Worm (Caenorhabditis elegans) whole organism, L4 larva: ENCODE results near the gene C34B4.5.

Experiments used
- F10B5.3 ChIP-seq: sonication (generic microtip); optimal IDR thresholded peaks from 2 replicates; lab custom pipeline; 2016; ENCODE audit warnings: mild to moderate bottlenecking, missing genetic modification characterization, missing compliant biosample characterization
- F26F4.8 ChIP-seq: fragments of 200-800 bp; sonication (Bioruptor generic); conservative IDR thresholded peaks from 2 replicates; pipeline ENCODE4 v1.3.6; 2022; ENCODE audit warnings: missing genetic modification characterization, missing compliant biosample characterization
- F37D6.2 ChIP-seq: sonication (generic microtip); optimal IDR thresholded peaks from 2 replicates; lab custom pipeline; 2016; ENCODE audit warnings: mild to moderate bottlenecking, missing genetic modification characterization, missing compliant biosample characterization
- F44E2.7 ChIP-seq: fragments of 200-800 bp; sonication (Bioruptor generic); IDR thresholded peaks from 2 replicates; pipeline ENCODE4 v2.1.2; 2022; ENCODE audit warnings: missing genetic modification characterization, missing compliant biosample characterization
- R02D3.7 ChIP-seq: fragments of 150-350 bp; sonication (generic microtip); optimal IDR thresholded peaks from 3 replicates; lab custom pipeline; 2014; ENCODE audit warnings: missing biosample characterization, missing genetic modification characterization
- T20F7.1 ChIP-seq: fragments of 200-800 bp; sonication (Bioruptor generic); optimal IDR thresholded peaks from 2 replicates; lab custom pipeline; 2018; ENCODE audit warnings: mild to moderate bottlenecking, missing genetic modification characterization, missing compliant biosample characterization
- Y48G9A.11 ChIP-seq: fragments of 200-800 bp; sonication (Bioruptor generic); IDR thresholded peaks from 2 replicates; pipeline ENCODE4 v1.3.6; 2022; ENCODE audit warnings: missing genetic modification reagents, missing genetic modification characterization, missing compliant biosample characterization
- arid-1 ChIP-seq: fragments of 200-800 bp; sonication (Bioruptor generic); conservative IDR thresholded peaks from 2 replicates; pipeline ENCODE4 v1.3.6; 2022; ENCODE audit warnings: missing genetic modification reagents, missing genetic modification characterization, missing compliant biosample characterization
- attf-4 ChIP-seq: sonication (generic microtip); optimal IDR thresholded peaks from 3 replicates; lab custom pipeline; 2017; ENCODE audit warnings: missing biosample characterization, missing genetic modification characterization
- ces-1 ChIP-seq: fragments of 150-350 bp; sonication (generic microtip); optimal IDR thresholded peaks from 4 replicates; lab custom pipeline; 2014; ENCODE audit warnings: missing biosample characterization, missing genetic modification reagents, missing genetic modification characterization
- cey-2 ChIP-seq: sonication (generic microtip); optimal IDR thresholded peaks from 3 replicates; lab custom pipeline; 2017; ENCODE audit warnings: missing genetic modification characterization, mild to moderate bottlenecking, missing compliant biosample characterization, antibody characterized with exemption, borderline replicate concordance; ENCODE audit not compliant: insufficient read depth
- daf-16 ChIP-seq, 3 experiments: sonication (generic microtip); optimal IDR thresholded peaks; 2 replicates each; lab custom pipeline; 2016 to 2017; ENCODE audit warnings: missing genetic modification characterization in 3 of 3, missing genetic modification reagents in 3 of 3, mild to moderate bottlenecking in 2 of 3, missing compliant biosample characterization in 2 of 3, missing biosample characterization in 1 of 3, moderate library complexity in 1 of 3
- daf-8 ChIP-seq: fragments of 200-800 bp; sonication (Bioruptor generic); IDR thresholded peaks from 2 replicates; pipeline ENCODE4 v1.3.6; 2022; ENCODE audit warnings: missing genetic modification characterization, missing compliant biosample characterization
- dmd-6 ChIP-seq: fragments of 200-800 bp; sonication (Bioruptor generic); IDR thresholded peaks from 2 replicates; pipeline ENCODE4 v1.3.6; 2022; ENCODE audit warnings: missing genetic modification reagents, missing genetic modification characterization, missing compliant biosample characterization
- duxl-1 ChIP-seq: sonication (generic microtip); optimal IDR thresholded peaks from 2 replicates; lab custom pipeline; 2016; ENCODE audit warnings: mild to moderate bottlenecking, missing genetic modification characterization, moderate library complexity, missing compliant biosample characterization; ENCODE audit not compliant: poor library complexity
- hif-1 ChIP-seq, 2 experiments: sonication (generic microtip); optimal IDR thresholded peaks; 2 replicates each; lab custom pipeline; 2016 to 2017; ENCODE audit warnings: missing compliant biosample characterization in 2 of 2, missing genetic modification characterization in 2 of 2, missing genetic modification reagents in 2 of 2, missing genotype in 2 of 2, mild to moderate bottlenecking in 1 of 2
- hlh-11 ChIP-seq: fragments of 200-800 bp; sonication (Bioruptor generic); optimal IDR thresholded peaks from 2 replicates; lab custom pipeline; 2018; ENCODE audit warnings: mild to moderate bottlenecking, missing genetic modification characterization, missing compliant biosample characterization
- hmg-1.1 ChIP-seq: fragments of 200-800 bp; sonication (Bioruptor generic); IDR thresholded peaks from 2 replicates; pipeline ENCODE4 v1.3.6; 2022; ENCODE audit warnings: missing genetic modification reagents, missing genetic modification characterization, missing compliant biosample characterization
- jun-1 ChIP-seq: fragments of 150-350 bp; optimal IDR thresholded peaks from 2 replicates; lab custom pipeline; 2014; ENCODE audit warnings: missing biosample characterization, missing genetic modification reagents, missing genetic modification characterization
- lim-7 ChIP-seq: fragments of 200-800 bp; sonication (Bioruptor generic); IDR thresholded peaks from 2 replicates; pipeline ENCODE4 v1.3.6; 2022; ENCODE audit warnings: missing genetic modification characterization, missing compliant biosample characterization
- lin-1 ChIP-seq: fragments of 200-800 bp; sonication (Bioruptor generic); IDR thresholded peaks from 2 replicates; pipeline ENCODE4 v1.3.6; 2022; ENCODE audit warnings: missing genetic modification reagents, missing genetic modification characterization, missing compliant biosample characterization
- lin-15B ChIP-seq: fragments of 150-350 bp; sonication (generic microtip); optimal IDR thresholded peaks from 3 replicates; lab custom pipeline; 2014; ENCODE audit warnings: missing biosample characterization, missing genetic modification characterization
- lin-29 ChIP-seq: fragments of 200-800 bp; sonication (Bioruptor generic); IDR thresholded peaks from 2 replicates; pipeline ENCODE4 v1.3.6; 2022; ENCODE audit warnings: missing genetic modification reagents, missing genetic modification characterization, missing compliant biosample characterization
- lir-3 ChIP-seq: sonication (generic microtip); optimal IDR thresholded peaks from 2 replicates; lab custom pipeline; 2016; ENCODE audit warnings: mild to moderate bottlenecking, missing genetic modification characterization, missing compliant biosample characterization
- lsy-2 ChIP-seq, 2 experiments: fragments of 150-350 bp in 1 of 2; sonication (generic microtip) in 1 of 2; optimal IDR thresholded peaks; 2 replicates each; lab custom pipeline; 2014 to 2017; ENCODE audit warnings: missing biosample characterization in 2 of 2, missing genetic modification characterization in 2 of 2
- madf-9 ChIP-seq: fragments of 200-800 bp; sonication (Bioruptor generic); conservative IDR thresholded peaks from 2 replicates; pipeline ENCODE4 v1.3.6; 2022; ENCODE audit warnings: missing genetic modification reagents, missing genetic modification characterization, missing compliant biosample characterization
- mdt-29 ChIP-seq: fragments of 200-800 bp; sonication (Bioruptor generic); IDR thresholded peaks from 2 replicates; pipeline ENCODE4 v1.3.6; 2022; ENCODE audit warnings: missing genetic modification reagents, missing genetic modification characterization, missing compliant biosample characterization
- mep-1 ChIP-seq: fragments of 150-350 bp; sonication (generic microtip); optimal IDR thresholded peaks from 3 replicates; lab custom pipeline; 2014; ENCODE audit warnings: missing biosample characterization, missing genetic modification characterization
- mxl-2 ChIP-seq: fragments of 200-800 bp; sonication (Bioruptor generic); conservative IDR thresholded peaks from 2 replicates; pipeline ENCODE4 v1.3.6; 2022; ENCODE audit warnings: missing genetic modification reagents, missing genetic modification characterization, missing compliant biosample characterization
- mxl-3 ChIP-seq: fragments of 200-800 bp; sonication (Bioruptor generic); optimal IDR thresholded peaks from 2 replicates; lab custom pipeline; 2018; ENCODE audit warnings: mild to moderate bottlenecking, missing genetic modification characterization, missing compliant biosample characterization
- nhr-10 ChIP-seq: fragments of 150-350 bp; optimal IDR thresholded peaks from 2 replicates; lab custom pipeline; 2014; ENCODE audit warnings: missing biosample characterization, missing genetic modification characterization
- nhr-11 ChIP-seq: fragments of 150-350 bp; optimal IDR thresholded peaks from 2 replicates; lab custom pipeline; 2014; ENCODE audit warnings: missing biosample characterization, missing genetic modification characterization
- nhr-111 ChIP-seq: fragments of 200-800 bp; sonication (Bioruptor generic); optimal IDR thresholded peaks from 2 replicates; lab custom pipeline; 2018; ENCODE audit warnings: mild to moderate bottlenecking, missing genetic modification characterization, missing compliant biosample characterization
- nhr-25 ChIP-seq: sonication (generic microtip); optimal IDR thresholded peaks from 2 replicates; lab custom pipeline; 2017; ENCODE audit warnings: missing genetic modification characterization, mild to moderate bottlenecking, missing compliant biosample characterization, antibody characterized with exemption, moderate library complexity, borderline replicate concordance; ENCODE audit not compliant: insufficient read depth
- nhr-42 ChIP-seq: fragments of 200-800 bp; sonication (Bioruptor generic); IDR thresholded peaks from 2 replicates; pipeline ENCODE4 v1.3.6; 2022; ENCODE audit warnings: missing genetic modification characterization, missing compliant biosample characterization
- php-3 ChIP-seq: fragments of 200-800 bp; sonication (Bioruptor generic); IDR thresholded peaks from 2 replicates; pipeline ENCODE4 v1.3.6; 2022; ENCODE audit warnings: missing genetic modification reagents, missing genetic modification characterization, missing compliant biosample characterization
- pqm-1 ChIP-seq: sonication (generic microtip); optimal IDR thresholded peaks from 2 replicates; lab custom pipeline; 2017; ENCODE audit warnings: missing biosample characterization, missing genetic modification characterization
- sdz-12 ChIP-seq: fragments of 200-800 bp; sonication (Bioruptor generic); optimal IDR thresholded peaks from 2 replicates; lab custom pipeline; 2018; ENCODE audit warnings: mild to moderate bottlenecking, missing genetic modification characterization, missing compliant biosample characterization
- set-16 ChIP-seq: fragments of 200-800 bp; sonication (Bioruptor generic); IDR thresholded peaks from 2 replicates; pipeline ENCODE4 v1.3.6; 2022; ENCODE audit warnings: missing genetic modification reagents, missing genetic modification characterization, missing compliant biosample characterization
- skn-1 ChIP-seq: fragments of 150-350 bp; optimal IDR thresholded peaks from 2 replicates; lab custom pipeline; 2014; ENCODE audit warnings: missing biosample characterization, missing genetic modification characterization
- snpc-1.2 ChIP-seq: fragments of 200-800 bp; sonication (Bioruptor generic); IDR thresholded peaks from 2 replicates; pipeline ENCODE4 v1.3.6; 2022; ENCODE audit warnings: missing genetic modification reagents, missing genetic modification characterization, missing compliant biosample characterization
- spr-3 ChIP-seq: fragments of 200-800 bp; sonication (Bioruptor generic); optimal IDR thresholded peaks from 2 replicates; lab custom pipeline; 2018; ENCODE audit warnings: mild to moderate bottlenecking, missing genetic modification characterization, missing compliant biosample characterization
- tag-97 ChIP-seq: fragments of 200-800 bp; sonication (Bioruptor generic); IDR thresholded peaks from 2 replicates; pipeline ENCODE4 v1.3.6; 2022; ENCODE audit warnings: missing genetic modification characterization, missing compliant biosample characterization
- zfp-3 ChIP-seq: fragments of 200-800 bp; sonication (Bioruptor generic); conservative IDR thresholded peaks from 2 replicates; pipeline ENCODE4 v1.3.6; 2022; ENCODE audit warnings: missing genetic modification reagents, missing genetic modification characterization, missing compliant biosample characterization
- zip-2 ChIP-seq: fragments of 150-350 bp; optimal IDR thresholded peaks from 2 replicates; lab custom pipeline; 2014; ENCODE audit warnings: missing biosample characterization, missing genetic modification characterization
- ztf-11 ChIP-seq: fragments of 150-350 bp; optimal IDR thresholded peaks from 2 replicates; lab custom pipeline; 2014; ENCODE audit warnings: missing biosample characterization, missing genetic modification characterization

C34B4.5 gene

ce11 chrV:13085227-13085640 lies 10.5 kb upstream of the C34B4.5 start (continued):
- peak; percentile 25 for TF ChIP-seq T20F7.1 (GFP tag; lab: Kevin White, UChicago)
- peak; percentile 7 for TF ChIP-seq nhr-10 (tag; lab: Kevin White, UChicago)
- peak; percentile 54 for TF ChIP-seq pqm-1 (tag; lab: Kevin White, UChicago)
- TF ChIP-seq daf-16 (GFP tag; optimal IDR thresholded peaks at IDR 0.05; lab: Kevin White, UChicago), result no peak
- peak; percentile 77 for TF ChIP-seq daf-16 (tag; optimal IDR thresholded peaks at IDR 0.05; lab: Kevin White, UChicago)
- TF ChIP-seq lsy-2 (tag; optimal IDR thresholded peaks at IDR 0.05; lab: Kevin White, UChicago), result peak in 1 of 2 experiments; percentile 1
- no peak for TF ChIP-seq daf-8 (GFP tag; lab: Robert Waterston, UW)
- TF ChIP-seq, all 104 proteins: peak for 20

ce11 chrV:13085917-13086552 lies 9.7 kb upstream of the C34B4.5 start:
- TF ChIP-seq tag-97 (GFP tag; lab: Robert Waterston, UW) (no peak), attf-4 (tag; lab: Kevin White, UChicago) (no peak), lin-29 (GFP tag; lab: Robert Waterston, UW) (peak; percentile 32; the same call in 1 of the 2 replicates), nhr-111 (GFP tag; lab: Kevin White, UChicago) (no peak), lim-7 (GFP tag; lab: Robert Waterston, UW) (peak; percentile 44; the same call in 1 of the 2 replicates), nhr-42 (GFP tag; lab: Robert Waterston, UW) (no peak), lin-15B (tag; lab: Kevin White, UChicago) (no peak), ces-1 (GFP tag; lab: Kevin White, UChicago) (no peak), cey-2 (tag; lab: Kevin White, UChicago) (no peak), arid-1 (GFP tag; lab: Robert Waterston, UW) (no peak), nhr-11 (tag; lab: Kevin White, UChicago) (peak; percentile 81), zfp-3 (GFP tag; lab: Robert Waterston, UW) (0 out of 2 replicates have a peak, but pooled peaks have one; percentile 19), F37D6.2 (tag; lab: Kevin White, UChicago) (peak; percentile 20), madf-9 (GFP tag; lab: Robert Waterston, UW) (peak; percentile 51), ztf-11 (tag; lab: Kevin White, UChicago) (no peak), set-16 (peak; percentile 69), hlh-11 (peak; percentile 87), mdt-29 (0 out of 2 replicates have a peak, but pooled peaks have one; percentile 24), Y48G9A.11 (GFP tag; lab: Robert Waterston, UW) (no peak), daf-16 (GFP tag; optimal IDR thresholded peaks at IDR 0.05; lab: Kevin White, UChicago) (peak in 1 of 2 experiments; percentile 77), daf-16 (tag; optimal IDR thresholded peaks at IDR 0.05; lab: Kevin White, UChicago) (peak; percentile 58), lin-1 (GFP tag; lab: Robert Waterston, UW) (peak; percentile 70; the same call in 1 of the 2 replicates), php-3 (GFP tag; lab: Robert Waterston, UW) (peak; percentile 51; the same call in 1 of the 2 replicates), R02D3.7 (tag; lab: Kevin White, UChicago) (no peak), jun-1 (tag; lab: Kevin White, UChicago) (no peak), mxl-2 (GFP tag; lab: Robert Waterston, UW) (no peak), F26F4.8 (GFP tag; lab: Robert Waterston, UW) (no peak), mxl-3 (GFP tag; lab: Kevin White, UChicago) (peak; percentile 26), spr-3 (GFP tag; lab: Kevin White, UChicago) (no peak), nhr-25 (tag; lab: Kevin White, UChicago) (peak; percentile 47), lir-3 (no peak), dmd-6 (peak; percentile 85), F10B5.3 (no peak), snpc-1.2 (GFP tag; lab: Robert Waterston, UW) (peak; percentile 40; the same call in 1 of the 2 replicates), mep-1 (peak; percentile 89), sdz-12 (GFP tag; lab: Kevin White, UChicago) (no peak), hif-1 (tag; optimal IDR thresholded peaks at IDR 0.05; lab: Kevin White, UChicago) (peak in 1 of 2 experiments; percentile 90), skn-1 (no peak), zip-2 (no peak), hmg-1.1 (peak; percentile 73), duxl-1 (tag; lab: Kevin White, UChicago) (no peak), F44E2.7 (GFP tag; lab: Robert Waterston, UW) (no peak)
